Worm (Caenorhabditis elegans): ENCODE data around the gene str-180.

- TF ChIP-seq ztf-4 (tag; optimal IDR thresholded peaks at IDR 0.05) (no peak), mdl-1 (tag; optimal IDR thresholded peaks at IDR 0.05) (no peak), ceh-82 (tag; optimal IDR thresholded peaks at IDR 0.05) (no peak), snpc-4 (tag; optimal IDR thresholded peaks at IDR 0.05) (no peak), fos-1 (tag; optimal IDR thresholded peaks at IDR 0.05) (no peak), nhr-25 (tag; optimal IDR thresholded peaks at IDR 0.05) (peak; percentile 61), zag-1 (tag; optimal IDR thresholded peaks at IDR 0.05) (no peak), nhr-237 (tag; optimal IDR thresholded peaks at IDR 0.05) (no peak), eor-1 (tag; optimal IDR thresholded peaks at IDR 0.05) (no peak), unc-39 (tag; optimal IDR thresholded peaks at IDR 0.05) (no peak), R02D3.7 (tag; optimal IDR thresholded peaks at IDR 0.05) (no peak), elt-2 (tag; optimal IDR thresholded peaks at IDR 0.05) (peak; percentile 88)
These were observed 38.1 kb upstream of the str-180 start, which contains the start of gene W02F12.4 for ce11 chrV:6706771-6707170.

Measured in whole organism, L3 larva.